Fruit fly (Drosophila melanogaster) whole organism: Measurements from ENCODE around the gene Nbr.

ENCODE experiments used
- CG8478 ChIP-seq: fragments of >200 bp; optimal IDR thresholded peaks from 2 replicates; lab custom pipeline; 2018; ENCODE audit warnings: inconsistent platforms
- Dll ChIP-seq: fragments of >200 bp; optimal IDR thresholded peaks from 2 replicates; lab custom pipeline; 2017
- EcR ChIP-seq, 2 experiments: fragments of >200 bp; optimal IDR thresholded peaks; 2 replicates each; lab custom pipeline; 2017; ENCODE audit warnings: missing biosample characterization in 2 of 2, missing genetic modification characterization in 2 of 2, missing genetic modification reagents in 2 of 2
- pan ChIP-seq: fragments of >200 bp; optimal IDR thresholded peaks from 2 replicates; lab custom pipeline; 2017
- psq ChIP-seq: fragments of >200 bp; optimal IDR thresholded peaks from 2 replicates; lab custom pipeline; 2017
- usp ChIP-seq: fragments of >200 bp; optimal IDR thresholded peaks from 2 replicates; lab custom pipeline; 2017; ENCODE audit warnings: missing biosample characterization, missing genetic modification characterization, mixed read lengths

Gene Nbr

DNA sequence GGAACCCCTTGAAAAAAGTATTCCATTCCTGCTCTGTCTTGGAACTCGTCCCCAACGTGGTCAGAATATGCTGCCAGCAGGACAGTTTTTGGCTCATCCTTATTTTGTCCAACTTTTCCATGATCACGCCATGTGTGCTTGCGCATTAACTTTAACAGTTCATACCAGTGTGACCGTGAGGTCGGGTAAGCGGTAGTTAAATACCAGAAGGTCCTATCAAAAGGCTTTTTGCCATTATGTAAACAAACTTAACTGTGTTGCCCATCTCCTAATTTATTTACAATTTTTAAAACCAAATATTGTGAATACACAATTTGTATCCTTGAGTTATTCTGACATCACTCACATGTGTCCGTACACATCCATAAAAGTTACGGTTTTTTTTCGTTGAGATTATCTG lies 14.6 kb downstream of the Nbr start, which contains the start of gene del:
del (minus strand) TSS at position 305 of the 400 bp plus-strand sequence.
- TF ChIP-seq usp (no peak), pan (lab: Kevin White, UChicago) (no peak), EcR (GFP tag; optimal IDR thresholded peaks at IDR 0.05; lab: Kevin White, UChicago) (no peak), psq (no peak), CG8478 (lab: Kevin White, UChicago) (no peak), Dll (lab: Kevin White, UChicago) (no peak)

DNA sequence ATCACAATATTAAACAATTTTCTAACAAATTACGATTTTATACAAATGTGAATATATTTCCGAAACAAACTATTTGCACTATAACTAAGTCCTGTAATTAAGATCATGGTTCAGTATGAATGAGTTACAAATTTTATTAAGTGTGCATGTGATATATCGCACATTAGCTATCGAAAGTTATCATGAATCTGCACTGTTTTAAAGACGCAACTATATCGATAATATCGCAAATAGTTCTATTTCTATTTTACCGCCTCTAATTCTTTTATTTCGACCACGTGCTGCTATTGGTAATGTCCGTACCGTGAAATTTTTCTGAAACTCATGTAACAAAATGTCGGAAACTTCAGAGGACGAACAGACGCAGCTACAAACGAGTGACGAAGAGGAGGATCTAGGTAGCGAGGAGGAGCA lies 19.9 kb downstream of the Nbr start, which contains the start of gene pths:
pths (plus strand) TSS at position 258 of the 414 bp plus-strand sequence.
- TF ChIP-seq usp, result no peak
- TF ChIP-seq CG8478 (lab: Kevin White, UChicago), result no peak
- TF ChIP-seq Dll (lab: Kevin White, UChicago), result no peak
- no peak for TF ChIP-seq EcR (GFP tag; optimal IDR thresholded peaks at IDR 0.05; lab: Kevin White, UChicago)
- no peak for TF ChIP-seq pan (lab: Kevin White, UChicago)
- TF ChIP-seq psq, result no peak

DNA sequence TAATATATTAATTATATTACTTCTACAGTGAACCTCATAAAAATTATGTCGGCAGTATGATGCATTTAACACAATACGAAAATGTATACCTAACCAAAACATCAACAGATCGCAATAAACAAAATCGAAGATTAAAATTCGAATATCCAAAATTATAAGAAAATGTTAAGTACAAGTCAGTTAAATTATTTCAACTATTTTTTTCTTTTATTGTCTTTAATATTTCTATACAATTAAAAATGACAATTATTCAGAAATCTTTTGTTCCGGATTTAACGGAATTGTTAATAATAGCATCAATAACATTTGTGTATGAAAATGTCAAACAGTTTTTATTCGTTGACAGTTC lies 20.4 kb downstream of the Nbr start:
- no peak for TF ChIP-seq EcR (GFP tag; optimal IDR thresholded peaks at IDR 0.05; lab: Kevin White, UChicago)
- no peak for TF ChIP-seq CG8478 (lab: Kevin White, UChicago)
- TF ChIP-seq pan (lab: Kevin White, UChicago), result no peak
- no peak for TF ChIP-seq psq
- TF ChIP-seq usp, result no peak
- no peak for TF ChIP-seq Dll (lab: Kevin White, UChicago)

DNA sequence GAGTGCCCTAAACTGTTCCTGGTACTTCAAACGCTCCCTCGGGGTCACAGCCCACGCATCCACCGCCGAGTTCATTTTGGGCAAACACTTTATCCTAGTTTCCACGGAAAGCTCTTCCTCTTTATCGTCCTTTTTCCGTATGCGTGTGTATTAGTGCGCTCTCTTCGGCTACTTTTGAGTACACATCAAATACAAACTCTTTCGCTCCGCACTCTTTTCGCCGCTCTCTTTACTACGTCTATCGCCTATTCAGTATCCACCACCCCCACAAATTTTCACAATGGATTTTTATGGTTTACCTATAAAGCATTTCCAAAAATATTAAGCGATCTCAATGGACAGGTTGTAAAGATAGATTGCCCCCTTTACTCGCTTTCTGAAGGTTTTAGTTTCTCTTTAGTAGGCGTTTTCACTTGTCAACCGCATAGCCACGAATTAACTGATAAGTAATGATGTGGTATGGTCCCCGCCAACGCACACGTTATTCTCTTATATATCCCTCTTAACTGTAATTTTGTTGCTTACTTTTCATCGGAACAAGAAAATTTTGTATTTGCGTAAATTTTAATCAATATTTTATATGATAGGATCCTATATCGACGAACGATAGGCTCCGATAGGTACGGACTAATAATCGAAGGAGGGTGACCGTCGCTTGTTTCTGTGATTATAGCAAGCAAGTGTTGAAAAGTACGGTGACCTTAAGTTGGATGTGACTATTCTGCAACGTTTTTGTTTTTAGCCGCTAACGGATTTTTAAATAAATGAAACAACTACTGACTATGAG lies 21.0 kb downstream of the Nbr start, which contains the start of gene Dap160:
Dap160 (minus strand) TSS at position 634 of the 787 bp plus-strand sequence.
- no peak for TF ChIP-seq pan (lab: Kevin White, UChicago)
- TF ChIP-seq Dll (lab: Kevin White, UChicago), result no peak
- no peak for TF ChIP-seq EcR (GFP tag; optimal IDR thresholded peaks at IDR 0.05; lab: Kevin White, UChicago)

DNA sequence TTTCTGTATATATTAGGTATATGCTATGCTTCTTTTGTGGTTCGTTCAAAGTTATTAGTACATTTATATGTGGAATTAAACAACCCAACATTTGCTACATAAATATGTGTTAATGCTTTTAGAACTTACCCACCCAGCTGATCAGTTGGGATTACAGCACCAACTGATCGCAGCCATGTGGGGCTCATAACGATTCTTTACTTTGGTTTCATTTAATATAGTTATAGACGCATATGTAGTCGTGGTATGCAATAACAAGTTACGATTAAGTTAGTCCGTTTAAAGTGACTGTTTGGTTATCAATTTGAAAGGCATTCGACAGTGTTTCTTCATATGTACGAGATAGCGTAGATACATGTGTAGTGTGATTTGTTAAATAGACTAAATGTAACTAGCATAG lies 27.1 kb downstream of the Nbr start:
- TF ChIP-seq Dll (lab: Kevin White, UChicago), result no peak
- TF ChIP-seq CG8478 (lab: Kevin White, UChicago), result no peak
- no peak for TF ChIP-seq psq
- no peak for TF ChIP-seq EcR (GFP tag; optimal IDR thresholded peaks at IDR 0.05; lab: Kevin White, UChicago)
- TF ChIP-seq usp, result no peak
- TF ChIP-seq pan (lab: Kevin White, UChicago), result no peak

DNA sequence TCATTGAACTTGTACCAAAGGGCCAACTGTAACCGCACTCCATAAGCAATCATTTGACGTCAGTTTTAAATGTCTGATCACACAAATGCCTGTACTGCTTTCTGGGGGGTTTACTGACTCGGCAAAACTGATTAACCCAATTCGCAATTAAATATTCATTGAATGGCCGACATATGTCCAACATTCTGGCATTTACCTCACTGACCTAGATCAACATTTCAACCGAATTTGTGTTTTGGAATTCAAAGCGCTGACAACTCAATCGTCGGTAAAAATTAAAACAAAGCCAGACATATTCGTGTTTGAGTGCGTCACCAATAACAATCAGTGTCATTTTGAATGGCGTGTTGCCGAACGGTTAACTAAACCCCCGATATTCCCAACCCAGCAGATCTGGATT lies 47.2 kb downstream of the Nbr start:
- no peak for TF ChIP-seq CG8478 (lab: Kevin White, UChicago)
- no peak for TF ChIP-seq pan (lab: Kevin White, UChicago)
- TF ChIP-seq psq, result no peak
- TF ChIP-seq EcR (GFP tag; optimal IDR thresholded peaks at IDR 0.05; lab: Kevin White, UChicago), result no peak
- no peak for TF ChIP-seq usp
- TF ChIP-seq Dll (lab: Kevin White, UChicago), result no peak

DNA sequence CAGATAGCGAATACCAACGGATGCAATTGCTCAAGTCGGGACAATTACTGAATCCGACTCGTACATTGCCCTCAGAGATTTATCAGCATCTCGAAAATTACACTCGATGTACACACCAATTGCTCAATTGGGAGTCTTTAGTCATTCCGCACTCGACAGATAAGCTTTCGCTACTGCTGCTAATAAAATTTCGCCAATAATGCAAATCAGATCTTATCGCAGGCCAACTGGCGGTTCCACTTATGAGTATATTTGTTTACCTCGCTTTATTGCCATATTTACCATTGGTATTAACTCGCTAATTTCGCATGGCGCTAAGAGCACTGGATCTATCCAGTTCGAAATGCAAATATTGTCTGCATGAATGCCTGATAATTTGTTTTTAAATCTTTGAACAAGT lies 49.3 kb downstream of the Nbr start:
- TF ChIP-seq CG8478 (lab: Kevin White, UChicago) (no peak), EcR (GFP tag; optimal IDR thresholded peaks at IDR 0.05; lab: Kevin White, UChicago) (peak in 1 of 2 experiments; percentile 4), psq (no peak), usp (no peak)

DNA sequence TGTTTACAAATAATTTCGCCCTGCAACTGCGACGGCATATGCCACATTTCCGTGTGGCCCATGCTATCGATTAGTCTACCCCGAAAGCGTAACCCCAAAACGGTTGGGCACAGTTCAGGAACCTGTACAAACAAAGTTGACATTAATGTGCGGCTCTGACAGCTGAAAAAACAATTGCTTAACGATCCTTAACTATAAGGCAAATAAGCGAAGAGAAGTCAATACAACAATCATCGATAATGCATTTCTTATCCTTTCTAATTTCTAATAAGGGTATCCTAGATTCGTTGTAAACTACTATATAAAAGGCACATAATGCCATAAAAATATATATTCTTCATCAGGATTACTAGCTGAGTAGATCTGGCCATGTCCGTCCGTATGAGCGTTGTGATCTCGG lies 51.0 kb downstream of the Nbr start:
- no peak for TF ChIP-seq EcR (GFP tag; optimal IDR thresholded peaks at IDR 0.05; lab: Kevin White, UChicago)
- no peak for TF ChIP-seq pan (lab: Kevin White, UChicago)
- TF ChIP-seq CG8478 (lab: Kevin White, UChicago), result no peak
- no peak for TF ChIP-seq usp
